Worm (Caenorhabditis elegans) whole organism, young adult: ENCODE measurements around the gene glb-3.

Source experiments
- F37B4.10 ChIP-seq: fragments of 200-800 bp; sonication (Bioruptor generic); IDR thresholded peaks from 2 replicates; pipeline ENCODE4 v1.3.6; 2022; ENCODE audit warnings: missing genetic modification characterization, missing compliant biosample characterization
- T07F8.4 ChIP-seq: sonication (generic microtip); optimal IDR thresholded peaks from 2 replicates; lab custom pipeline; 2016; ENCODE audit warnings: mild to moderate bottlenecking, missing genetic modification characterization, moderate library complexity, missing compliant biosample characterization
- Y95B8A.8 ChIP-seq: fragments of 200-800 bp; sonication (Bioruptor generic); IDR thresholded peaks from 2 replicates; pipeline ENCODE4 v1.3.6; 2022; ENCODE audit warnings: missing genetic modification reagents, missing genetic modification characterization, missing compliant biosample characterization
- dpff-1 ChIP-seq: sonication (generic microtip); optimal IDR thresholded peaks from 2 replicates; lab custom pipeline; 2017; ENCODE audit warnings: mild to moderate bottlenecking, missing genetic modification characterization, missing compliant biosample characterization
- lin-35 ChIP-seq, 3 experiments: fragments of 150-350 bp in 2 of 3; sonication (generic microtip) in 1 of 3; optimal IDR thresholded peaks; 2 replicates each; lab custom pipeline; 2014 to 2018; ENCODE audit warnings: missing biosample characterization in 3 of 3, missing genetic modification characterization in 3 of 3, missing genetic modification reagents in 3 of 3
- lsl-1 ChIP-seq: fragments of 200-800 bp; sonication (Bioruptor generic); optimal IDR thresholded peaks from 2 replicates; lab custom pipeline; 2018; ENCODE audit warnings: mild to moderate bottlenecking, missing genetic modification characterization, moderate library complexity, missing compliant biosample characterization
- nfyb-1 ChIP-seq: fragments of 200-800 bp; sonication (Bioruptor generic); IDR thresholded peaks from 2 replicates; pipeline ENCODE4 v1.3.6; 2022; ENCODE audit warnings: missing genetic modification reagents, missing genetic modification characterization, missing compliant biosample characterization
- tlf-1 ChIP-seq: fragments of 200-800 bp; sonication (Bioruptor generic); optimal IDR thresholded peaks from 2 replicates; lab custom pipeline; 2018; ENCODE audit warnings: mild to moderate bottlenecking, missing genetic modification characterization, missing compliant biosample characterization
- unc-130 ChIP-seq: sonication (generic microtip); optimal IDR thresholded peaks from 2 replicates; lab custom pipeline; 2016; ENCODE audit warnings: missing genetic modification reagents, missing genetic modification characterization, missing compliant biosample characterization
- unc-62 ChIP-seq: fragments of 150-350 bp; optimal IDR thresholded peaks from 2 replicates; lab custom pipeline; 2014; ENCODE audit warnings: missing biosample characterization, missing genetic modification reagents, missing genetic modification characterization

ce11 chrV:11098599-11098998, 35.8 kb upstream of the glb-3 start, which contains the start of gene cdkl-1:
- TF ChIP-seq T07F8.4 (tag; lab: Kevin White, UChicago) (no peak), lin-35 (GFP tag; optimal IDR thresholded peaks at IDR 0.05; lab: Kevin White, UChicago) (no peak), dpff-1 (tag; lab: Kevin White, UChicago) (no peak), tlf-1 (GFP tag; lab: Kevin White, UChicago) (no peak), unc-130 (GFP tag; lab: Kevin White, UChicago) (no peak), Y95B8A.8 (GFP tag; lab: Robert Waterston, UW) (no peak), F37B4.10 (GFP tag; lab: Robert Waterston, UW) (no peak), nfyb-1 (no peak), lsl-1 (GFP tag; lab: Kevin White, UChicago) (no peak), unc-62 (GFP tag; lab: Kevin White, UChicago) (no peak)
